Fruit fly (Drosophila melanogaster) whole organism, embryonic: ENCODE data around the gene Cpsf5.
A peak's percentile ranks its signal among the peaks of the same experiment; 100 is the strongest.

Experiments
- Abd-B ChIP-seq: fragments of 200-800 bp; sonication (Bioruptor generic); optimal IDR thresholded peaks from 2 replicates; lab custom pipeline; 2018; ENCODE audit warnings: missing biosample characterization, mild to moderate bottlenecking, missing genetic modification characterization, moderate library complexity
- Blimp-1 ChIP-seq: fragments of 200-800 bp; sonication (Bioruptor generic); optimal IDR thresholded peaks from 3 replicates; lab custom pipeline; 2018; ENCODE audit warnings: missing biosample characterization, missing genetic modification characterization, mild to moderate bottlenecking, moderate library complexity, missing genetic modification reagents
- CG12942 ChIP-seq: fragments of 200-800 bp; sonication (Bioruptor generic); optimal IDR thresholded peaks from 3 replicates; lab custom pipeline; 2016; ENCODE audit warnings: missing biosample characterization, missing genetic modification characterization
- CG13123 ChIP-seq: fragments of 200-800 bp; sonication (Bioruptor generic); optimal IDR thresholded peaks from 2 replicates; lab custom pipeline; 2016; ENCODE audit warnings: missing biosample characterization, missing genetic modification characterization
- CG13424 ChIP-seq: fragments of 200-800 bp; sonication (Bioruptor generic); optimal IDR thresholded peaks from 2 replicates; lab custom pipeline; 2019; ENCODE audit warnings: missing biosample characterization, mild to moderate bottlenecking, missing genetic modification characterization, moderate library complexity
- CG14441 ChIP-seq: fragments of 200-800 bp; sonication (Bioruptor generic); IDR thresholded peaks from 2 replicates; pipeline ENCODE4 v1.3.6; 2022; ENCODE audit warnings: missing biosample characterization, missing genetic modification characterization
- CG14667 ChIP-seq: fragments of 200-800 bp; sonication (Bioruptor generic); IDR thresholded peaks from 2 replicates; pipeline ENCODE4 v1.3.6; 2022; ENCODE audit warnings: missing biosample characterization, missing genetic modification characterization
- CG14965 ChIP-seq: fragments of 200-800 bp; sonication (Bioruptor generic); optimal IDR thresholded peaks from 2 replicates; lab custom pipeline; 2016; ENCODE audit warnings: missing biosample characterization, missing genetic modification characterization, borderline replicate concordance
- CG15011 ChIP-seq: fragments of 200-800 bp; sonication (Bioruptor generic); optimal IDR thresholded peaks from 3 replicates; lab custom pipeline; 2018; ENCODE audit warnings: missing biosample characterization, mild to moderate bottlenecking, missing genetic modification characterization
- CG1602 ChIP-seq: fragments of 200-800 bp; sonication (Bioruptor generic); optimal IDR thresholded peaks from 3 replicates; lab custom pipeline; 2016; ENCODE audit warnings: missing biosample characterization, missing genetic modification characterization
- CG17359 ChIP-seq: fragments of 200-800 bp; sonication (Bioruptor generic); optimal IDR thresholded peaks from 3 replicates; lab custom pipeline; 2018; ENCODE audit warnings: missing biosample characterization, mild to moderate bottlenecking, missing genetic modification characterization, moderate library complexity
- CG33213 ChIP-seq: fragments of 200-800 bp; sonication (Bioruptor generic); optimal IDR thresholded peaks from 3 replicates; lab custom pipeline; 2016; ENCODE audit warnings: missing biosample characterization, missing genetic modification characterization
- CG7271 ChIP-seq: fragments of 200-800 bp; sonication (Bioruptor generic); optimal IDR thresholded peaks from 2 replicates; lab custom pipeline; 2018; ENCODE audit warnings: missing biosample characterization, mild to moderate bottlenecking, missing genetic modification characterization, moderate library complexity
- CG7372 ChIP-seq: fragments of 200-800 bp; sonication (Bioruptor generic); IDR thresholded peaks from 2 replicates; pipeline ENCODE4 v1.3.6; 2022; ENCODE audit warnings: missing biosample characterization, missing genetic modification characterization
- CG8089 ChIP-seq: fragments of 200-800 bp; sonication (Bioruptor generic); optimal IDR thresholded peaks from 3 replicates; lab custom pipeline; 2016; ENCODE audit warnings: missing biosample characterization, missing genetic modification characterization
- CG8924 ChIP-seq: fragments of 200-800 bp; optimal IDR thresholded peaks from 3 replicates; lab custom pipeline; 2019; ENCODE audit warnings: missing biosample characterization, mild to moderate bottlenecking, missing genetic modification characterization, moderate library complexity
- Dek ChIP-seq: fragments of 200-800 bp; sonication (Bioruptor generic); optimal IDR thresholded peaks from 3 replicates; lab custom pipeline; 2019; ENCODE audit warnings: missing biosample characterization, mild to moderate bottlenecking, missing genetic modification characterization, moderate library complexity
- Dll ChIP-seq: fragments of 200-800 bp; sonication (Bioruptor generic); IDR thresholded peaks from 4 replicates; pipeline ENCODE4 v1.3.6; 2022; ENCODE audit warnings: missing biosample characterization, missing genetic modification characterization; ENCODE audit not compliant: partially characterized antibody
- Dref ChIP-seq: fragments of 200-800 bp; sonication (Bioruptor generic); IDR thresholded peaks from 2 replicates; pipeline ENCODE4 v1.3.6; 2022; ENCODE audit warnings: missing biosample characterization, missing genetic modification characterization
- HLH4C ChIP-seq: fragments of 200-800 bp; sonication (Bioruptor generic); IDR thresholded peaks from 3 replicates; pipeline ENCODE4 v1.3.6; 2022; ENCODE audit warnings: missing biosample characterization, missing genetic modification characterization; ENCODE audit not compliant: partially characterized antibody
- Jarid2 ChIP-seq: fragments of 200-800 bp; sonication (Bioruptor generic); optimal IDR thresholded peaks from 3 replicates; lab custom pipeline; 2017; ENCODE audit warnings: mild to moderate bottlenecking, missing biosample characterization, missing genetic modification reagents, missing genetic modification characterization
- Med ChIP-seq: fragments of 200-800 bp; sonication (Bioruptor generic); peaks from one replicate; lab custom pipeline; 2016; ENCODE audit warnings: missing biosample characterization, missing genetic modification characterization, mild to moderate bottlenecking, inconsistent platforms, moderate library complexity
- PHDP ChIP-seq: fragments of 200-800 bp; sonication (Bioruptor generic); optimal IDR thresholded peaks from 3 replicates; lab custom pipeline; 2018; ENCODE audit warnings: missing biosample characterization, mild to moderate bottlenecking, missing genetic modification characterization, moderate library complexity
- Scr ChIP-seq: fragments of 200-800 bp; sonication (Bioruptor generic); IDR thresholded peaks from 2 replicates; pipeline ENCODE4 v1.3.6; 2022; ENCODE audit warnings: missing biosample characterization, missing genetic modification characterization; ENCODE audit not compliant: partially characterized antibody
- Sox100B ChIP-seq: fragments of 200-800 bp; sonication (Bioruptor generic); optimal IDR thresholded peaks from 3 replicates; lab custom pipeline; 2018; ENCODE audit warnings: missing biosample characterization, mild to moderate bottlenecking, missing genetic modification characterization
- Spps ChIP-seq: fragments of 200-800 bp; sonication (Bioruptor generic); optimal IDR thresholded peaks from 2 replicates; lab custom pipeline; 2018; ENCODE audit warnings: missing biosample characterization, mild to moderate bottlenecking, missing genetic modification characterization
- btn ChIP-seq: fragments of 200-800 bp; sonication (Bioruptor generic); optimal IDR thresholded peaks from 2 replicates; lab custom pipeline; 2016; ENCODE audit warnings: missing biosample characterization, missing genetic modification characterization
- cad ChIP-seq: fragments of >200 bp; optimal IDR thresholded peaks from 2 replicates; lab custom pipeline; 2017; ENCODE audit warnings: missing biosample characterization, missing genetic modification characterization
- cwo ChIP-seq: fragments of 200-800 bp; sonication (Bioruptor generic); optimal IDR thresholded peaks from 3 replicates; lab custom pipeline; 2017; ENCODE audit warnings: missing biosample characterization, missing genetic modification characterization, mild to moderate bottlenecking, moderate library complexity, missing genetic modification reagents
- dati ChIP-seq: fragments of 200-800 bp; sonication (Bioruptor generic); IDR thresholded peaks from 2 replicates; pipeline ENCODE4 v1.3.6; 2022; ENCODE audit warnings: missing biosample characterization, missing genetic modification characterization
- fd3F ChIP-seq: fragments of 200-800 bp; sonication (Bioruptor generic); optimal IDR thresholded peaks from 2 replicates; lab custom pipeline; 2018; ENCODE audit warnings: missing biosample characterization, mild to moderate bottlenecking, missing genetic modification characterization, moderate library complexity
- gcm2 ChIP-seq: fragments of 200-800 bp; sonication (Bioruptor generic); optimal IDR thresholded peaks from 2 replicates; lab custom pipeline; 2016; ENCODE audit warnings: missing biosample characterization, missing genetic modification characterization
- grn ChIP-seq: fragments of 200-800 bp; sonication (Bioruptor generic); optimal IDR thresholded peaks from 3 replicates; lab custom pipeline; 2017; ENCODE audit warnings: missing biosample characterization, missing genetic modification characterization
- ind ChIP-seq: fragments of 200-800 bp; sonication (Bioruptor generic); optimal IDR thresholded peaks from 3 replicates; lab custom pipeline; 2016; ENCODE audit warnings: missing biosample characterization, missing genetic modification characterization
- insv ChIP-seq, 2 experiments: fragments of 200-800 bp; sonication (Bioruptor generic); optimal IDR thresholded peaks; 3 replicates each; lab custom pipeline; 2016 to 2018; ENCODE audit warnings: missing biosample characterization in 2 of 2, missing genetic modification characterization in 2 of 2
- klu ChIP-seq: fragments of 200-800 bp; sonication (Bioruptor generic); IDR thresholded peaks from 2 replicates; pipeline ENCODE4 v1.3.6; 2022; ENCODE audit warnings: missing biosample characterization, missing genetic modification characterization
- lbe ChIP-seq: fragments of 200-800 bp; sonication (Bioruptor generic); optimal IDR thresholded peaks from 2 replicates; lab custom pipeline; 2016; ENCODE audit warnings: missing biosample characterization, mild to moderate bottlenecking, missing genetic modification characterization
- lilli ChIP-seq: fragments of 200-800 bp; sonication (Bioruptor generic); optimal IDR thresholded peaks from 3 replicates; lab custom pipeline; 2016; ENCODE audit warnings: missing biosample characterization, missing genetic modification characterization
- lmd ChIP-seq: fragments of 200-800 bp; sonication (Bioruptor generic); IDR thresholded peaks from 2 replicates; pipeline ENCODE4 v1.3.6; 2022; ENCODE audit warnings: missing biosample characterization, missing genetic modification characterization
- nom ChIP-seq: fragments of 200-800 bp; sonication (Bioruptor generic); optimal IDR thresholded peaks from 2 replicates; lab custom pipeline; 2017; ENCODE audit warnings: missing biosample characterization, missing genetic modification characterization, mild to moderate bottlenecking, moderate library complexity, missing genetic modification reagents
- odd ChIP-seq: fragments of 200-800 bp; sonication (Bioruptor generic); optimal IDR thresholded peaks from 2 replicates; lab custom pipeline; 2017; ENCODE audit warnings: missing biosample characterization, mild to moderate bottlenecking, missing genetic modification characterization
- onecut ChIP-seq: fragments of 200-800 bp; sonication (Bioruptor generic); IDR thresholded peaks from 2 replicates; pipeline ENCODE4 v1.3.6; 2022; ENCODE audit warnings: missing biosample characterization, missing genetic modification characterization
- pb ChIP-seq: fragments of 200-800 bp; sonication (Bioruptor generic); optimal IDR thresholded peaks from 3 replicates; lab custom pipeline; 2016; ENCODE audit warnings: missing biosample characterization, missing genetic modification characterization
- phol ChIP-seq: fragments of 200-800 bp; sonication (Bioruptor generic); optimal IDR thresholded peaks from 3 replicates; lab custom pipeline; 2018; ENCODE audit warnings: missing biosample characterization, mild to moderate bottlenecking, missing genetic modification characterization, moderate library complexity
- slbo ChIP-seq: fragments of 200-800 bp; sonication (Bioruptor generic); IDR thresholded peaks from 2 replicates; pipeline ENCODE4 v1.3.6; 2022; ENCODE audit warnings: missing biosample characterization, missing genetic modification characterization
- slou ChIP-seq: fragments of 200-800 bp; sonication (Bioruptor generic); optimal IDR thresholded peaks from 3 replicates; lab custom pipeline; 2016; ENCODE audit warnings: missing biosample characterization, missing genetic modification characterization
- ssp ChIP-seq: fragments of 200-800 bp; sonication (Bioruptor generic); IDR thresholded peaks from 2 replicates; pipeline ENCODE4 v1.3.6; 2022; ENCODE audit warnings: missing biosample characterization, missing genetic modification characterization
- tin ChIP-seq: fragments of 200-800 bp; sonication (Bioruptor generic); optimal IDR thresholded peaks from 3 replicates; lab custom pipeline; 2016; ENCODE audit warnings: missing biosample characterization, missing genetic modification characterization
- vnd ChIP-seq: fragments of 200-800 bp; sonication (Bioruptor generic); IDR thresholded peaks from 3 replicates; pipeline ENCODE4 v1.3.6; 2022; ENCODE audit warnings: missing biosample characterization, missing genetic modification characterization; ENCODE audit not compliant: partially characterized antibody
- zen2 ChIP-seq: fragments of 200-800 bp; sonication (Bioruptor generic); IDR thresholded peaks from 3 replicates; pipeline ENCODE4 v1.3.6; 2022; ENCODE audit warnings: missing biosample characterization, missing genetic modification characterization; ENCODE audit not compliant: partially characterized antibody

The Cpsf5 gene

DNA sequence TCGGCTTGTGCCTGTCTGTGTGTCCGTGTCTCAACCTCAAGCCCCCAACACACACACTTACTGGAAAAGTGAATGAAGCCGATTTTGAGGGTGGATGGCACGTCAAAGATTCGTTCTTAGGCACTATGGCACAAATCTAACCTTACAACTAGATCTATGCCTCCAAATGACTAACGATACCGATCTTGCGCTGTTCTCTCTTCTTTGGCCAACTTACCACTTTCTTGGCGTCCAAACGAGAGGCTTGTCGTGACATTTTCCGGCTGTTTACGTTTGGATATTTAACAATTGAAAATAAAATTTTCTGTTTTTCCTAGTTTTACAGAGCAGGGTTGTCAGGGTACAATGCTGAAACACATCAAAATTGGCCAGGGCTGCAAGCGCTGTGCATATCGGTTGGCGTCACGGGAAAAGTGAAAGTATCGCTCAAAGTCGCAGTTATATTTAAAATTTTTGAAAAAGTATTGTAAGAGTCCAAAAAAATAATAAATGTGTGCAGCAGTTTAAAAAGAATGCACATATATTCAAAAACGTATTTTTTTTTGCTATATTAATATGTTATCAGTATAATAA lies 31.2 kb downstream of the Cpsf5 start, which contains the start of the genes Bet3 and Nf-YA (continued):
- TF ChIP-seq insv (GFP tag; optimal IDR thresholded peaks at IDR 0.05; lab: Kevin White, UChicago): no peak
- no peak for TF ChIP-seq gcm2 (GFP tag; lab: Kevin White, UChicago)
- TF ChIP-seq Spps: no peak
- TF ChIP-seq odd (GFP tag; lab: Kevin White, UChicago): no peak
- peak; percentile 55 for TF ChIP-seq CG13424 (tag; lab: Kevin White, UChicago)
- TF ChIP-seq CG13123 (GFP tag; lab: Kevin White, UChicago): no peak
- TF ChIP-seq tin (GFP tag; lab: Kevin White, UChicago): peak; percentile 72
- TF ChIP-seq PHDP (tag; lab: Kevin White, UChicago): no peak
- TF ChIP-seq CG8089 (GFP tag; lab: Kevin White, UChicago): peak; percentile 3
- TF ChIP-seq CG7372: peak; percentile 60; the same call in 1 of the 2 replicates
- peak; percentile 13 for TF ChIP-seq CG12942 (GFP tag; lab: Kevin White, UChicago)
- peak; percentile 59 for TF ChIP-seq CG14441
- TF ChIP-seq fd3F (GFP tag; lab: Kevin White, UChicago): no peak
- peak; percentile 47 for TF ChIP-seq Dek (tag; lab: Kevin White, UChicago)
- TF ChIP-seq ind: peak; percentile 61
- peak; percentile 2 for TF ChIP-seq CG1602 (GFP tag; lab: Kevin White, UChicago)
- no peak for TF ChIP-seq pb (GFP tag; lab: Kevin White, UChicago)
- no peak for TF ChIP-seq cwo (GFP tag; lab: Kevin White, UChicago)
- TF ChIP-seq CG14965: no peak
- peak; percentile 9 for TF ChIP-seq CG17359 (tag; lab: Kevin White, UChicago)
- no peak for TF ChIP-seq cad (GFP tag; lab: Kevin White, UChicago)
- peak; percentile 69 for TF ChIP-seq HLH4C
- TF ChIP-seq ssp: peak; percentile 74
- TF ChIP-seq CG7271: no peak
- TF ChIP-seq slou (GFP tag; lab: Kevin White, UChicago): peak; percentile 41
- TF ChIP-seq phol (tag; lab: Kevin White, UChicago): peak; percentile 61
- TF ChIP-seq Scr: peak; percentile 82
- no peak for TF ChIP-seq onecut (GFP tag; lab: Robert Waterston, UW)
- peak; percentile 22 for TF ChIP-seq lbe (GFP tag; lab: Kevin White, UChicago)
- peak; percentile 86; the same call in 1 of the 3 replicates for TF ChIP-seq zen2 (GFP tag; lab: Robert Waterston, UW)
- TF ChIP-seq slbo (GFP tag; lab: Robert Waterston, UW): peak; percentile 88
- peak; percentile 70 for TF ChIP-seq lilli (GFP tag; lab: Kevin White, UChicago)
- peak; percentile 27 for TF ChIP-seq CG33213
- TF ChIP-seq Dref (GFP tag; lab: Robert Waterston, UW): peak; percentile 68
- TF ChIP-seq Dll (GFP tag; lab: Robert Waterston, UW): peak; percentile 90
- no peak for TF ChIP-seq CG15011
- TF ChIP-seq Sox100B: no peak
- no peak for TF ChIP-seq nom
- peak; percentile 99 for TF ChIP-seq Blimp-1
- peak; percentile 20 for TF ChIP-seq Jarid2 (GFP tag; lab: Kevin White, UChicago)
- no peak for TF ChIP-seq klu
- no peak for TF ChIP-seq btn (GFP tag; lab: Kevin White, UChicago)
- peak; percentile 94 for TF ChIP-seq Med (GFP tag; lab: Kevin White, UChicago)
- peak; percentile 88 for TF ChIP-seq Abd-B (GFP tag; lab: Kevin White, UChicago)
- peak; percentile 5 for TF ChIP-seq CG8924 (tag; lab: Kevin White, UChicago)
- peak; percentile 76 for TF ChIP-seq vnd
- TF ChIP-seq dati (GFP tag; lab: Robert Waterston, UW): no peak
- no peak for TF ChIP-seq grn (GFP tag; lab: Kevin White, UChicago)
- peak; percentile 54 for TF ChIP-seq lmd (GFP tag; lab: Robert Waterston, UW)
- TF ChIP-seq CG14667 (GFP tag; lab: Robert Waterston, UW): no peak; the same call in 1 of the 2 replicates
